Fruit fly (Drosophila melanogaster): ENCODE measurements around the gene mtm.

The mtm gene

dm6 chr2L:5986094-5986493 is 50.7 kb downstream of the mtm start, which contains the start of gene ifc (continued):
- no peak for TF ChIP-seq sr (GFP tag; IDR thresholded peaks at IDR 0.05)
- TF ChIP-seq CG13775 (GFP tag; optimal IDR thresholded peaks at IDR 0.05): peak; percentile 59
- peak; percentile 20 for TF ChIP-seq CG10209 (GFP tag; optimal IDR thresholded peaks at IDR 0.05)
- no peak for TF ChIP-seq Kr (GFP tag; optimal IDR thresholded peaks at IDR 0.05)
- TF ChIP-seq CG18011 (GFP tag; optimal IDR thresholded peaks at IDR 0.05): peak; percentile 10
- TF ChIP-seq CG2678 (tag; optimal IDR thresholded peaks at IDR 0.05): peak; percentile 64
- TF ChIP-seq CG16863 (GFP tag; optimal IDR thresholded peaks at IDR 0.05): peak; percentile 25
- TF ChIP-seq Nf-YA (GFP tag; IDR thresholded peaks at IDR 0.05): no peak
- TF ChIP-seq dysf (GFP tag; IDR thresholded peaks at IDR 0.05): no peak
- peak; percentile 94 for TF ChIP-seq CG9797 (GFP tag; optimal IDR thresholded peaks at IDR 0.05)
- TF ChIP-seq Dip3 (GFP tag; optimal IDR thresholded peaks at IDR 0.05): peak; percentile 51
- TF ChIP-seq Lim3 (GFP tag; IDR thresholded peaks at IDR 0.05): no peak
- TF ChIP-seq Opbp (GFP tag; IDR thresholded peaks at IDR 0.05; ENCODE audit: partially characterized antibody): no peak
- TF ChIP-seq Hmx (GFP tag; optimal IDR thresholded peaks at IDR 0.05): no peak
- no peak for TF ChIP-seq mld (GFP tag; IDR thresholded peaks at IDR 0.05; ENCODE audit: partially characterized antibody)
- TF ChIP-seq danr (GFP tag; IDR thresholded peaks at IDR 0.05): no peak
- TF ChIP-seq Scr (GFP tag; IDR thresholded peaks at IDR 0.05; ENCODE audit: partially characterized antibody): no peak
- peak; percentile 37 for TF ChIP-seq CG1647 (GFP tag; optimal IDR thresholded peaks at IDR 0.05)
- TF ChIP-seq hth (optimal IDR thresholded peaks at IDR 0.05): no peak
- TF ChIP-seq croc (GFP tag; conservative IDR thresholded peaks at IDR 0.05): no peak
- TF ChIP-seq sisA (GFP tag; IDR thresholded peaks at IDR 0.05): no peak
- no peak for TF ChIP-seq Trl (optimal IDR thresholded peaks at IDR 0.05)
- TF ChIP-seq Trl (GFP tag; optimal IDR thresholded peaks at IDR 0.05): peak; percentile 75
- peak; percentile 99 for TF ChIP-seq CG7357 (GFP tag; IDR thresholded peaks at IDR 0.05)
- no peak for TF ChIP-seq CG32532 (GFP tag; IDR thresholded peaks at IDR 0.05)
- TF ChIP-seq Spps (tag; optimal IDR thresholded peaks at IDR 0.05): no peak
- no peak for TF ChIP-seq CG6689 (GFP tag; IDR thresholded peaks at IDR 0.05)
- TF ChIP-seq slp2 (GFP tag; optimal IDR thresholded peaks at IDR 0.05): no peak
- TF ChIP-seq ewg (GFP tag; optimal IDR thresholded peaks at IDR 0.05): peak; percentile 49
- TF ChIP-seq CG4328 (GFP tag; optimal IDR thresholded peaks at IDR 0.05): peak; percentile 24
- TF ChIP-seq CG32772 (GFP tag; IDR thresholded peaks at IDR 0.05): no peak
- no peak for TF ChIP-seq vnd (GFP tag; IDR thresholded peaks at IDR 0.05; ENCODE audit: partially characterized antibody)
- TF ChIP-seq her (GFP tag; optimal IDR thresholded peaks at IDR 0.05): peak; percentile 71
- no peak for TF ChIP-seq Adf1 (GFP tag; IDR thresholded peaks at IDR 0.05)
- no peak for TF ChIP-seq CG4730 (GFP tag; IDR thresholded peaks at IDR 0.05)
- no peak for TF ChIP-seq ham (GFP tag; IDR thresholded peaks at IDR 0.05)
- TF ChIP-seq pan (optimal IDR thresholded peaks at IDR 0.05): no peak
- TF ChIP-seq pan (GFP tag; optimal IDR thresholded peaks at IDR 0.05 in 1 of 2, IDR thresholded peaks at IDR 0.05 in 1 of 2): no peak
- peak; percentile 6 for TF ChIP-seq CG7987 (GFP tag; optimal IDR thresholded peaks at IDR 0.05)
- TF ChIP-seq Vsx1 (GFP tag; optimal IDR thresholded peaks at IDR 0.05): no peak
- TF ChIP-seq CG1832 (GFP tag; optimal IDR thresholded peaks at IDR 0.05): no peak
- peak; percentile 42 for TF ChIP-seq unpg (GFP tag; optimal IDR thresholded peaks at IDR 0.05)
- TF ChIP-seq D19A (tag; optimal IDR thresholded peaks at IDR 0.05): peak; percentile 34
- TF ChIP-seq CG10431 (GFP tag; optimal IDR thresholded peaks at IDR 0.05): no peak
- no peak for TF ChIP-seq CG6683 (GFP tag; optimal IDR thresholded peaks at IDR 0.05)
- TF ChIP-seq ATbp (GFP tag; optimal IDR thresholded peaks at IDR 0.05): no peak
- no peak for TF ChIP-seq ab (GFP tag; optimal IDR thresholded peaks at IDR 0.05)
- TF ChIP-seq trh (GFP tag; optimal IDR thresholded peaks at IDR 0.05): peak; percentile 4
- peak; percentile 82 for TF ChIP-seq Sry-δ (GFP tag; optimal IDR thresholded peaks at IDR 0.05)
- TF ChIP-seq tio (GFP tag; optimal IDR thresholded peaks at IDR 0.05): no peak
- no peak for TF ChIP-seq CG12299 (tag; optimal IDR thresholded peaks at IDR 0.05)
- peak; percentile 32 for TF ChIP-seq CG10543 (GFP tag; optimal IDR thresholded peaks at IDR 0.05)
- TF ChIP-seq wek (GFP tag; optimal IDR thresholded peaks at IDR 0.05): peak; percentile 30

Data from whole organism, embryonic.